Worm (Caenorhabditis elegans) whole organism, midembryonic: Measurements from ENCODE around the gene C25A8.2.

Source experiments
- T22C8.4 ChIP-seq: fragments of 200-800 bp; sonication (Bioruptor generic); IDR thresholded peaks from 2 replicates; pipeline ENCODE4 v1.3.6; 2022; ENCODE audit warnings: missing genetic modification characterization, missing compliant biosample characterization
- cog-1 ChIP-seq: sonication (generic microtip); optimal IDR thresholded peaks from 2 replicates; lab custom pipeline; 2016; ENCODE audit warnings: missing genetic modification characterization, missing compliant biosample characterization
- flt-1 ChIP-seq: fragments of 200-800 bp; sonication (Bioruptor generic); IDR thresholded peaks from 2 replicates; pipeline ENCODE4 v1.3.6; 2022; ENCODE audit warnings: missing genetic modification characterization, missing compliant biosample characterization
- klf-2 ChIP-seq: fragments of 200-800 bp; sonication (Bioruptor generic); conservative IDR thresholded peaks from 2 replicates; pipeline ENCODE4 v1.3.6; 2022; ENCODE audit warnings: missing genetic modification reagents, missing genetic modification characterization, missing compliant biosample characterization
- med-1 ChIP-seq: sonication (generic microtip); optimal IDR thresholded peaks from 2 replicates; lab custom pipeline; 2017; ENCODE audit warnings: missing genetic modification characterization, mild to moderate bottlenecking, missing compliant biosample characterization, antibody characterized with exemption, missing genetic modification reagents; ENCODE audit not compliant: insufficient read depth
- ref-1 ChIP-seq: fragments of 200-800 bp; sonication (Bioruptor generic); conservative IDR thresholded peaks from 2 replicates; pipeline ENCODE4 v1.3.6; 2022; ENCODE audit warnings: missing genetic modification reagents, missing genetic modification characterization, missing compliant biosample characterization
- tab-1 ChIP-seq: fragments of 200-800 bp; sonication (Bioruptor generic); IDR thresholded peaks from 2 replicates; pipeline ENCODE4 v1.3.6; 2022; ENCODE audit warnings: missing genetic modification characterization, missing compliant biosample characterization
- ztf-23 ChIP-seq: fragments of 200-800 bp; sonication (Bioruptor generic); IDR thresholded peaks from 2 replicates; pipeline ENCODE4 v1.3.6; 2022; ENCODE audit warnings: missing genetic modification reagents, missing genetic modification characterization, missing compliant biosample characterization
- ztf-29 ChIP-seq: fragments of 200-800 bp; sonication (Bioruptor generic); IDR thresholded peaks from 2 replicates; pipeline ENCODE4 v1.3.6; 2022; ENCODE audit warnings: missing genetic modification reagents, missing genetic modification characterization, missing compliant biosample characterization

DNA sequence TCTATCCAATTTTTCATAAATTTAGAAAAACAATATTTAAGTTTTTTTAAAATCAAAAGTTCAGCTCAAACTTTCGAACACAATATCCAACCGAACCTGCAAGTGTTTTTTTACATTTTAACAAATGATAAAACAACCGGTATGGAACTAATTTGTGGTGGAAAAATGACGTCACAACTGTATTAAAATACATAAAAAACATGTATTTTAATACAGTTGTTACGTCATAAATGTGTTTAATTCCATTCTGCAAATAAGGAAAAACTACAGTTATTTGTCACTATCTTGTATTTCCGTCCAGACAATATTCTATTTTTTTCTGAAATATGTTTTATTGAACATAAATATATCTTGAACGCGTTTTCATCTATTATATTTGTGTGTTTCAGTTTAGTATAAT lies 2.6 kb downstream of the C25A8.2 start:
- no peak for TF ChIP-seq T22C8.4 (GFP tag; lab: Robert Waterston, UW)
- no peak for TF ChIP-seq tab-1 (GFP tag; lab: Robert Waterston, UW)
- TF ChIP-seq ref-1: no peak
- no peak for TF ChIP-seq flt-1 (GFP tag; lab: Robert Waterston, UW)
- no peak for TF ChIP-seq klf-2
- no peak for TF ChIP-seq ztf-23
- TF ChIP-seq med-1 (GFP tag; lab: Kevin White, UChicago): no peak
- no peak for TF ChIP-seq ztf-29 (GFP tag; lab: Robert Waterston, UW)
- TF ChIP-seq cog-1: no peak
